Fruit fly (Drosophila melanogaster): ENCODE measurements around the gene Pink1.

Pink1 gene

DNA sequence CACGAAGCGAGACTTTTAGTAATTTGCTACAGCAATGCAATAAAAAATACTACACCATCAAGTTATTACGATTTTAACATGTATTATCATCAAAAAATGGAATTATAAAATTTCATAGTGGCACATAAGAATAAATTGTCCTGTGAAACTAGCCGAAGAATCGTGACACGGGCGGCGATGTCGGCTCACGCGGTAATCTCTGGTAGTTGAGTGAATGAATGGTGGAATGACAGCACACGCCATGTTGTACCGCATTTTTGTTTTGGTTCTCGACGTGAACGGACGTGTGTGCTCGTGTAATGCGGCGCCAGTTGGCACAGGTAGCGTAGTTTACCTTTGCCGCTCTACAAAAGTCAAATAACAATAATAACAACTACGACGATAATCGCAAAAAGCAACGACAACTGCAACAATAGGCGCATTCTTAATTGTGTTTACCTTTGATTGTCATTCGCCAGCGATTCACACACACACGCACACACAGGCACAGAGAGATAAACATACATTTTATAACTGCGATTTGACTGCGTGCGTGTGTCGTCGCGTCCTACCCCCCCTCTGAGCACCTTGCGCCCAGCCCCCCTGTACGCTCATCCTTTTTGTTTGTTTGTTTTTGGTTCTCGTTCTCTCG, 15.8 kb downstream of the Pink1 start, which contains the start of gene CG14441:
CG14441 (plus strand) TSS at position 254 of the 631 bp plus-strand sequence.
- no peak; the same call in 1 of the 2 replicates for TF ChIP-seq Ets98B (GFP tag; IDR thresholded peaks at IDR 0.05)
- no peak for TF ChIP-seq rn (GFP tag; IDR thresholded peaks at IDR 0.05)
- peak; percentile 24 for TF ChIP-seq CG17806 (tag; optimal IDR thresholded peaks at IDR 0.05)
- peak; percentile 16 for TF ChIP-seq gl (tag; optimal IDR thresholded peaks at IDR 0.05)
- TF ChIP-seq CG8301 (tag; optimal IDR thresholded peaks at IDR 0.05) = peak; percentile 43
- TF ChIP-seq Pif1A (GFP tag; optimal IDR thresholded peaks at IDR 0.05) = peak; percentile 68
- peak; percentile 24 for TF ChIP-seq CG9948 (tag; optimal IDR thresholded peaks at IDR 0.05)
- TF ChIP-seq CG10348 (GFP tag; IDR thresholded peaks at IDR 0.05) = no peak
- TF ChIP-seq Snoo (tag; optimal IDR thresholded peaks at IDR 0.05) = peak; percentile 15
- no peak; the same call in 1 of the 2 replicates for TF ChIP-seq CG32121 (GFP tag; IDR thresholded peaks at IDR 0.05)
- TF ChIP-seq CG15710 (tag; optimal IDR thresholded peaks at IDR 0.05) = peak; percentile 44
- TF ChIP-seq CG14655 (GFP tag; optimal IDR thresholded peaks at IDR 0.05) = peak; percentile 41
- TF ChIP-seq D1 (tag; optimal IDR thresholded peaks at IDR 0.05) = no peak
- peak; percentile 67 for TF ChIP-seq CG13204 (GFP tag; optimal IDR thresholded peaks at IDR 0.05)
- TF ChIP-seq EcR (GFP tag; optimal IDR thresholded peaks at IDR 0.05) = peak; percentile 54
- TF ChIP-seq CG8159 (tag; optimal IDR thresholded peaks at IDR 0.05) = peak; percentile 53
- TF ChIP-seq CG4496 (GFP tag; IDR thresholded peaks at IDR 0.05) = peak; percentile 63; the same call in 2 of the 3 replicates
- TF ChIP-seq CG34367 (tag; optimal IDR thresholded peaks at IDR 0.05) = no peak
- TF ChIP-seq Pif1B (GFP tag; optimal IDR thresholded peaks at IDR 0.05) = peak; percentile 71
- no peak for TF ChIP-seq fd96Ca (GFP tag; IDR thresholded peaks at IDR 0.05)
- TF ChIP-seq CG12605 (GFP tag; IDR thresholded peaks at IDR 0.05) = peak; percentile 38; the same call in 1 of the 2 replicates

DNA sequence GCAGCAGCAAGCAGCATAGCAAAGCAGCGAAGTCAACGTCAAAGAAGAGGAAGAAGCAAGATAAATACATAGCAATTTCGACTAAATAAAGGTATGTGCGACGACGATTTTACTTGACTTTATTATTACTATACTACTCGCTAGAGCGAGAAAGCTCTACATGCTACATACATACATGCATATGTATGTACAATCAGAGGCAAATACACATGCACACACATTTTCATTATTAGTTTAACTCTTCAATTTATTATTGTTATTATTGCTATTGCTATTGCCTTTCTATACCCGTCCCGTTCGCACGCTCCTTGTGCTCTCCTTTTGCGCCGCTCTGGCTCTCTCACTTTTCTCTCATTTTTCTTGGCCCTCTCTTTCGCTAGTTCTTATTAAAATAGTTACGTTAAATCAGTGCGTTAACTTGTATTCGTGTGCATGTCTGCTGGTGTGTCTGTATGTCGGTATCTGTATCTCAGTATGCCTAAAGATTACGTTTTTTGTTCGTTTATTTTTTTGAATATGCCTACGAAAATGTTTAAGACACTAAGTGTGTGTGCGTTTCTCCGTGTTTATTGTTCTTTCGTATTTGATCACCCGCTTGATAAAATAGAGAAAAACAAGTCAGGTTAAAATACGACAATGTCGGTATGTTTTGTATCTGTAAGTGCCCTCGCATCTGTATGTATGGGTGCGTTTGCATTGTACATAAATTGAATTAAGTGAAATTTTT, 16.8 kb downstream of the Pink1 start:
- TF ChIP-seq gl (tag; optimal IDR thresholded peaks at IDR 0.05) (no peak), EcR (GFP tag; optimal IDR thresholded peaks at IDR 0.05) (peak; percentile 25), Pif1A (GFP tag; optimal IDR thresholded peaks at IDR 0.05) (peak; percentile 10)

DNA sequence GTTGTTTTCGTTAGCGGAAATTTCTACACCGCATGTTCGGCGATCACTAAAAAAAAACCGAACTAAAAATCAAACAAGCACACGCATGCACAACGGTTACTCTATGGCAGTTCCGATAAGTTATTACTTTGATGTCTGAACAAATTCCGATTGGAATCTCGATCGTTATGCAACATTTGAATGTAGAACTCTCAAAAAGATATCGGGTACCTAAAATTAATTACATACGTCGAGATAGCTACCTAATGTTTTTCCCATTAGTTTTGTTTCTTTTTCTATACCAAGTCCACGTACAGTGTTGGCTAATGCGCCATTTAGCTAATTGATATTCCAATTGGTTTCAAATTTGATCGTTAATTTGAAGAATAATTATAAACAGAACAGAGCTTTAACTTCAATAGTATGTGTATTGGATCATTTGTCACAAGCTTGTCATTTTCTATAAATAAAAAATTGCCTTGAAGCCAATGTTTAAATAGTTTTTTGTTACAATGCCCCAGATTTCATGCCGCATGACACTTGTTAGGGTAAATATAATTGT, 17.5 kb downstream of the Pink1 start:
- no peak for TF ChIP-seq EcR (GFP tag; optimal IDR thresholded peaks at IDR 0.05)
- TF ChIP-seq CG4496 (GFP tag; IDR thresholded peaks at IDR 0.05) = no peak
- no peak for TF ChIP-seq CG34367 (tag; optimal IDR thresholded peaks at IDR 0.05)
- no peak for TF ChIP-seq CG32121 (GFP tag; IDR thresholded peaks at IDR 0.05)
- TF ChIP-seq CG14655 (GFP tag; optimal IDR thresholded peaks at IDR 0.05) = no peak
- TF ChIP-seq rn (GFP tag; IDR thresholded peaks at IDR 0.05) = no peak
- TF ChIP-seq CG9948 (tag; optimal IDR thresholded peaks at IDR 0.05) = no peak
- TF ChIP-seq CG10348 (GFP tag; IDR thresholded peaks at IDR 0.05) = no peak
- no peak for TF ChIP-seq CG15710 (tag; optimal IDR thresholded peaks at IDR 0.05)
- no peak for TF ChIP-seq CG12605 (GFP tag; IDR thresholded peaks at IDR 0.05)
- no peak for TF ChIP-seq D1 (tag; optimal IDR thresholded peaks at IDR 0.05)
- TF ChIP-seq CG13204 (GFP tag; optimal IDR thresholded peaks at IDR 0.05) = no peak
- TF ChIP-seq CG8159 (tag; optimal IDR thresholded peaks at IDR 0.05) = no peak
- no peak for TF ChIP-seq gl (tag; optimal IDR thresholded peaks at IDR 0.05)
- no peak for TF ChIP-seq CG17806 (tag; optimal IDR thresholded peaks at IDR 0.05)
- no peak for TF ChIP-seq fd96Ca (GFP tag; IDR thresholded peaks at IDR 0.05)

DNA sequence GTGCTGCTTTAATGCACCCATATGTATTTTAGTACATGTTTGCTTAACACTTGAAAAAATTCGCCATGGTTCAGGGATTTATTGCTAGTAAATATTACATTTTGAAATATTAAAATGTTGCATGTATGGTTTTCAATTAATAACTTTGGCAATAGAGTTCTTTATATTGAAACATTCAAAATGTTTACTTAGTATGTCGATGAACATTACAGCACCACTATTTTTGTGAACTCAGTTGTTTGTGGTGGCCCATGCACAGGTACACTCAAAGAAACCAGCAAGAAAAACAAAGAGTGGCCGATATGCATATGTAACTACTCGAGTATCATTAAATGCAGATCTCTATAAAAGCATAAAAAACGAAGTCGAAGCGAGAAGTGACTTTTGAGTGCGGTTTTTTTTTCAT, 18.4 kb downstream of the Pink1 start:
- no peak for TF ChIP-seq EcR (GFP tag; optimal IDR thresholded peaks at IDR 0.05)
- TF ChIP-seq Ets98B (GFP tag; IDR thresholded peaks at IDR 0.05) = peak; percentile 78
- peak; percentile 74 for TF ChIP-seq CG9948 (tag; optimal IDR thresholded peaks at IDR 0.05)
- peak; percentile 53; the same call in 1 of the 2 replicates for TF ChIP-seq CG12605 (GFP tag; IDR thresholded peaks at IDR 0.05)
- TF ChIP-seq rn (GFP tag; IDR thresholded peaks at IDR 0.05) = peak; percentile 51
- peak; percentile 82 for TF ChIP-seq CG14655 (GFP tag; optimal IDR thresholded peaks at IDR 0.05)
- TF ChIP-seq CG10348 (GFP tag; IDR thresholded peaks at IDR 0.05) = 0 out of 2 replicates have a peak, but pooled peaks have one; percentile 45
- TF ChIP-seq Pif1B (GFP tag; optimal IDR thresholded peaks at IDR 0.05) = peak; percentile 67
- TF ChIP-seq CG34367 (tag; optimal IDR thresholded peaks at IDR 0.05) = peak; percentile 74
- peak; percentile 78 for TF ChIP-seq CG15710 (tag; optimal IDR thresholded peaks at IDR 0.05)
- peak; percentile 74 for TF ChIP-seq Pif1A (GFP tag; optimal IDR thresholded peaks at IDR 0.05)
- peak; percentile 74 for TF ChIP-seq CG17806 (tag; optimal IDR thresholded peaks at IDR 0.05)
- TF ChIP-seq CG13204 (GFP tag; optimal IDR thresholded peaks at IDR 0.05) = peak; percentile 54
- TF ChIP-seq CG4496 (GFP tag; IDR thresholded peaks at IDR 0.05) = peak; percentile 88
- peak; percentile 33 for TF ChIP-seq gl (tag; optimal IDR thresholded peaks at IDR 0.05)
- peak; percentile 83 for TF ChIP-seq CG32121 (GFP tag; IDR thresholded peaks at IDR 0.05)
- TF ChIP-seq D1 (tag; optimal IDR thresholded peaks at IDR 0.05) = peak; percentile 43
- TF ChIP-seq CG8301 (tag; optimal IDR thresholded peaks at IDR 0.05) = peak; percentile 80
- TF ChIP-seq fd96Ca (GFP tag; IDR thresholded peaks at IDR 0.05) = peak; percentile 66; the same call in 2 of the 3 replicates
- TF ChIP-seq Snoo (tag; optimal IDR thresholded peaks at IDR 0.05) = peak; percentile 9
- peak; percentile 83 for TF ChIP-seq CG8159 (tag; optimal IDR thresholded peaks at IDR 0.05)

DNA sequence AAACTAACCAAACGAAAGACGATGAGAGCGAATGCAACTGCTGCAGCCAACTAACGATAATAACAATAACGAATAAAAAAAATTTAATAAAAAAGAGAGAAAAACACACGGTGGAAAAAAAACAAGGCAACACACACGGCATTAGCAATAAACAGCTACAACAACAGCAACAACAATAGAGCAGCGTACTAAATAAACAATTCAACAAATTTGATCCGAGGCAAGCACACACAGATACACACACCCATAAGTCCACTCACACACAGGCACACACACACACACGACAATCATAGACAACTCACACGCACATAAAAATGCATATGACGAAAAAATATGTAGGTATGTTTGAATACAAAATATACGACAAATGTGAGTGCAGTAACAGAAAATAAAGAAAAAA, 19.0 kb downstream of the Pink1 start:
- TF ChIP-seq gl (tag; optimal IDR thresholded peaks at IDR 0.05) (no peak), CG34367 (tag; optimal IDR thresholded peaks at IDR 0.05) (no peak), fd96Ca (GFP tag; IDR thresholded peaks at IDR 0.05) (peak; percentile 31; the same call in 1 of the 3 replicates), CG4496 (GFP tag; IDR thresholded peaks at IDR 0.05) (peak; percentile 67), CG14655 (GFP tag; optimal IDR thresholded peaks at IDR 0.05) (no peak), Ets98B (GFP tag; IDR thresholded peaks at IDR 0.05) (no peak; the same call in 1 of the 2 replicates), CG12605 (GFP tag; IDR thresholded peaks at IDR 0.05) (peak; percentile 32; the same call in 1 of the 2 replicates), CG32121 (GFP tag; IDR thresholded peaks at IDR 0.05) (peak; percentile 31; the same call in 1 of the 2 replicates)
